Worm (Caenorhabditis elegans): ENCODE results near the gene ttr-13.

ce11 chrV:20639294-20639693 lies 2.5 kb upstream of the ttr-13 start, which contains the start of gene srxa-14:
- TF ChIP-seq skn-1 (tag; optimal IDR thresholded peaks at IDR 0.05) (no peak), daf-12 (tag; optimal IDR thresholded peaks at IDR 0.05) (no peak), nhr-12 (tag; optimal IDR thresholded peaks at IDR 0.05) (no peak), ceh-16 (tag; optimal IDR thresholded peaks at IDR 0.05) (no peak), mdl-1 (tag; optimal IDR thresholded peaks at IDR 0.05) (no peak), nhr-43 (tag; optimal IDR thresholded peaks at IDR 0.05; ENCODE audit: poor library complexity, severe bottlenecking) (no peak)

Measured in whole organism, L3 larva.